Fruit fly (Drosophila melanogaster) whole organism, embryonic: Measurements from ENCODE around the gene CG5096.

Experiments
- BtbVII ChIP-seq: fragments of 200-800 bp; sonication (Bioruptor generic); optimal IDR thresholded peaks from 3 replicates; lab custom pipeline; 2017; ENCODE audit warnings: missing biosample characterization, mild to moderate bottlenecking, missing genetic modification characterization
- Bteb2 ChIP-seq: fragments of 200-800 bp; sonication (Bioruptor generic); optimal IDR thresholded peaks from 2 replicates; lab custom pipeline; 2016; ENCODE audit warnings: missing biosample characterization, missing genetic modification characterization
- CG10147 ChIP-seq: fragments of 200-800 bp; sonication (Bioruptor generic); optimal IDR thresholded peaks from 2 replicates; lab custom pipeline; 2019; ENCODE audit warnings: missing biosample characterization, mild to moderate bottlenecking, missing genetic modification characterization, moderate library complexity
- CG10979 ChIP-seq: fragments of 200-800 bp; sonication (Bioruptor generic); optimal IDR thresholded peaks from 2 replicates; lab custom pipeline; 2018; ENCODE audit warnings: missing biosample characterization, mild to moderate bottlenecking, missing genetic modification characterization, moderate library complexity
- CG1233 ChIP-seq: fragments of 200-800 bp; sonication (Bioruptor generic); optimal IDR thresholded peaks from 4 replicates; lab custom pipeline; 2018; ENCODE audit warnings: missing biosample characterization, mild to moderate bottlenecking, missing genetic modification characterization
- CG13287 ChIP-seq: fragments of 200-800 bp; sonication (Bioruptor generic); IDR thresholded peaks from 2 replicates; pipeline ENCODE4 v1.3.6; 2022; ENCODE audit warnings: missing biosample characterization, missing genetic modification characterization; ENCODE audit not compliant: partially characterized antibody
- CG14050 ChIP-seq: fragments of 200-800 bp; sonication (Bioruptor generic); IDR thresholded peaks from 3 replicates; pipeline ENCODE4 v1.3.6; 2022; ENCODE audit warnings: missing biosample characterization, missing genetic modification characterization
- CG14710 ChIP-seq: fragments of 200-800 bp; sonication (Bioruptor generic); optimal IDR thresholded peaks from 3 replicates; lab custom pipeline; 2019; ENCODE audit warnings: missing biosample characterization, mild to moderate bottlenecking, missing genetic modification characterization, moderate library complexity
- CG1529 ChIP-seq: fragments of 200-800 bp; sonication (Bioruptor generic); optimal IDR thresholded peaks from 3 replicates; lab custom pipeline; 2018; ENCODE audit warnings: missing biosample characterization, missing genetic modification characterization
- CG17328 ChIP-seq: fragments of 200-800 bp; sonication (Bioruptor generic); IDR thresholded peaks from 2 replicates; pipeline ENCODE4 v1.3.6; 2022; ENCODE audit warnings: missing biosample characterization, missing genetic modification characterization
- CG17829 ChIP-seq: fragments of 200-800 bp; optimal IDR thresholded peaks from 2 replicates; lab custom pipeline; 2019; ENCODE audit warnings: missing biosample characterization, mild to moderate bottlenecking, missing genetic modification characterization, moderate library complexity
- CG1792 ChIP-seq: fragments of 200-800 bp; sonication (Bioruptor generic); optimal IDR thresholded peaks from 2 replicates; lab custom pipeline; 2016; ENCODE audit warnings: missing biosample characterization, missing genetic modification characterization
- CG18262 ChIP-seq: fragments of 200-800 bp; optimal IDR thresholded peaks from 3 replicates; lab custom pipeline; 2019; ENCODE audit warnings: missing biosample characterization, mild to moderate bottlenecking, missing genetic modification characterization, moderate library complexity
- CG34422 ChIP-seq: fragments of 200-800 bp; sonication (Bioruptor generic); IDR thresholded peaks from 3 replicates; pipeline ENCODE4 v1.3.6; 2022; ENCODE audit warnings: missing biosample characterization, missing genetic modification characterization
- CG7357 ChIP-seq: fragments of 200-800 bp; sonication (Bioruptor generic); IDR thresholded peaks from 3 replicates; pipeline ENCODE4 v1.3.6; 2022; ENCODE audit warnings: missing biosample characterization, missing genetic modification characterization
- CG7372 ChIP-seq: fragments of 200-800 bp; sonication (Bioruptor generic); IDR thresholded peaks from 2 replicates; pipeline ENCODE4 v1.3.6; 2022; ENCODE audit warnings: missing biosample characterization, missing genetic modification characterization
- CG7745 ChIP-seq: fragments of 200-800 bp; sonication (Bioruptor generic); optimal IDR thresholded peaks from 2 replicates; lab custom pipeline; 2018; ENCODE audit warnings: missing biosample characterization, mild to moderate bottlenecking, missing genetic modification characterization, moderate library complexity
- CG7839 ChIP-seq: fragments of 200-800 bp; sonication (Bioruptor generic); optimal IDR thresholded peaks from 3 replicates; lab custom pipeline; 2018; ENCODE audit warnings: missing biosample characterization, mild to moderate bottlenecking, missing genetic modification characterization, moderate library complexity
- CG8290 ChIP-seq, 3 experiments: fragments of 200-800 bp; sonication (Bioruptor generic); optimal IDR thresholded peaks; 2 replicates each; lab custom pipeline; 2016 to 2019; ENCODE audit warnings: missing biosample characterization in 3 of 3, missing genetic modification characterization in 3 of 3, mild to moderate bottlenecking in 2 of 3, moderate library complexity in 1 of 3
- CG8478 ChIP-seq: fragments of >200 bp; optimal IDR thresholded peaks from 2 replicates; lab custom pipeline; 2018
- Ets65A ChIP-seq: fragments of 200-800 bp; sonication (Bioruptor generic); peaks from one replicate; lab custom pipeline; 2016; ENCODE audit warnings: missing biosample characterization, missing genetic modification characterization
- Ets97D ChIP-seq: fragments of 200-800 bp; sonication (Bioruptor generic); optimal IDR thresholded peaks from 3 replicates; lab custom pipeline; 2016; ENCODE audit warnings: missing biosample characterization, missing genetic modification characterization
- H2.0 ChIP-seq: fragments of 200-800 bp; sonication (Bioruptor generic); IDR thresholded peaks from 2 replicates; pipeline ENCODE4 v1.3.6; 2022; ENCODE audit warnings: missing biosample characterization, missing genetic modification characterization
- Hsf ChIP-seq: fragments of 200-800 bp; sonication (Bioruptor generic); optimal IDR thresholded peaks from 3 replicates; lab custom pipeline; 2016; ENCODE audit warnings: missing biosample characterization, missing genetic modification characterization
- Neu2 ChIP-seq: fragments of 200-800 bp; sonication (Bioruptor generic); optimal IDR thresholded peaks from 3 replicates; lab custom pipeline; 2016; ENCODE audit warnings: missing biosample characterization, missing genetic modification characterization, borderline replicate concordance
- Pdp1 ChIP-seq, 2 experiments: fragments of 200-800 bp; sonication (Bioruptor generic); optimal IDR thresholded peaks; 3 replicates each; lab custom pipeline; 2016; ENCODE audit warnings: missing biosample characterization in 2 of 2, missing genetic modification characterization in 2 of 2, mild to moderate bottlenecking in 1 of 2, moderate library complexity in 1 of 2
- Side ChIP-seq: fragments of 200-800 bp; sonication (Bioruptor generic); optimal IDR thresholded peaks from 2 replicates; lab custom pipeline; 2016; ENCODE audit warnings: missing biosample characterization, missing genetic modification characterization
- Sox100B ChIP-seq: fragments of 200-800 bp; sonication (Bioruptor generic); optimal IDR thresholded peaks from 3 replicates; lab custom pipeline; 2018; ENCODE audit warnings: missing biosample characterization, mild to moderate bottlenecking, missing genetic modification characterization
- Sry-β ChIP-seq: fragments of 200-800 bp; sonication (Bioruptor generic); optimal IDR thresholded peaks from 2 replicates; lab custom pipeline; 2018; ENCODE audit warnings: missing biosample characterization, mild to moderate bottlenecking, missing genetic modification characterization, moderate library complexity
- Sry-δ ChIP-seq: fragments of 200-800 bp; sonication (Bioruptor generic); optimal IDR thresholded peaks from 2 replicates; lab custom pipeline; 2016; ENCODE audit warnings: missing biosample characterization, missing genetic modification characterization
- Trl ChIP-seq, 3 experiments: fragments of >200 bp in 2 of 3; fragments of 200-800 bp in 1 of 3; sonication (Bioruptor generic) in 1 of 3; optimal IDR thresholded peaks; 2 replicates in 1 of 3; 3 replicates in 2 of 3; lab custom pipeline; 2016 to 2017; ENCODE audit warnings: missing biosample characterization in 1 of 3, missing genetic modification characterization in 1 of 3
- ab ChIP-seq: fragments of 200-800 bp; sonication (Bioruptor generic); optimal IDR thresholded peaks from 2 replicates; lab custom pipeline; 2016; ENCODE audit warnings: missing biosample characterization, missing genetic modification characterization
- chn ChIP-seq: fragments of 200-800 bp; sonication (Bioruptor generic); optimal IDR thresholded peaks from 2 replicates; lab custom pipeline; 2016; ENCODE audit warnings: missing biosample characterization, missing genetic modification characterization
- dmrt11E ChIP-seq: fragments of 200-800 bp; sonication (Bioruptor generic); optimal IDR thresholded peaks from 3 replicates; lab custom pipeline; 2018; ENCODE audit warnings: missing biosample characterization, mild to moderate bottlenecking, missing genetic modification characterization, moderate library complexity
- dysf ChIP-seq: fragments of 200-800 bp; sonication (Bioruptor generic); IDR thresholded peaks from 3 replicates; pipeline ENCODE4 v1.3.6; 2022; ENCODE audit warnings: missing biosample characterization, missing genetic modification characterization
- gem ChIP-seq: fragments of 200-800 bp; sonication (Bioruptor generic); optimal IDR thresholded peaks from 2 replicates; lab custom pipeline; 2019; ENCODE audit warnings: missing biosample characterization, mild to moderate bottlenecking, missing genetic modification characterization, moderate library complexity
- knrl ChIP-seq: fragments of 200-800 bp; sonication (Bioruptor generic); IDR thresholded peaks from 3 replicates; pipeline ENCODE4 v1.3.6; 2022; ENCODE audit warnings: missing biosample characterization, missing genetic modification characterization; ENCODE audit not compliant: partially characterized antibody
- luna ChIP-seq: fragments of 200-800 bp; sonication (Bioruptor generic); optimal IDR thresholded peaks from 2 replicates; lab custom pipeline; 2016; ENCODE audit warnings: missing biosample characterization, missing genetic modification characterization
- nau ChIP-seq: fragments of 200-800 bp; sonication (Bioruptor generic); optimal IDR thresholded peaks from 3 replicates; lab custom pipeline; 2017; ENCODE audit warnings: missing biosample characterization, mild to moderate bottlenecking, missing genetic modification characterization, missing genetic modification reagents
- p53 ChIP-seq: fragments of 200-800 bp; sonication (Bioruptor generic); optimal IDR thresholded peaks from 2 replicates; lab custom pipeline; 2016; ENCODE audit warnings: missing biosample characterization, missing genetic modification characterization
- sqz ChIP-seq: fragments of 200-800 bp; sonication (Bioruptor generic); optimal IDR thresholded peaks from 3 replicates; lab custom pipeline; 2018; ENCODE audit warnings: missing biosample characterization, mild to moderate bottlenecking, missing genetic modification characterization
- tup ChIP-seq: fragments of 200-800 bp; sonication (Bioruptor generic); optimal IDR thresholded peaks from 2 replicates; lab custom pipeline; 2016; ENCODE audit warnings: missing biosample characterization, mild to moderate bottlenecking, missing genetic modification characterization, moderate library complexity
- zfh1 ChIP-seq: fragments of 200-800 bp; sonication (Bioruptor generic); IDR thresholded peaks from 3 replicates; pipeline ENCODE4 v1.3.6; 2022; ENCODE audit warnings: missing biosample characterization, missing genetic modification characterization

The CG5096 gene

DNA sequence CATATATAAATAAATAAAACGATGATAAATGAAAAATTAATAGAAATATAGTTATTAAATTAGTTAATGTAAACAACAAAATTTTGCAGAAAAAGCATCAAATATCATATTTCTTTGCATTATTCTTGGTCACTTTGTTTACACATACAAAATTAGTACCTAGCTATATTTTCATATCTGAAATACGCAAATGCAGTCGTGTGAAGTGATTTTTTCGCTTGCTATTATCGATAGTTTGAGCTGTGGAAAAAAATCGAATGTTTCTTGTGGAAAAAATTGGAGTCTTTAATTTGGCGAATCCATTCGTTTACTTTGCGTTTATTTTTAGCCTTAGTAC, 14.4 kb downstream of the CG5096 start, which contains the start of gene Cnot4 (continued):
- peak; percentile 63 for TF ChIP-seq CG14710 (tag; lab: Kevin White, UChicago)
- no peak for TF ChIP-seq CG7357
- no peak for TF ChIP-seq BtbVII
- TF ChIP-seq Sry-δ: peak; percentile 61
- TF ChIP-seq Trl (optimal IDR thresholded peaks at IDR 0.05; lab: Kevin White, UChicago): no peak
- TF ChIP-seq Trl (GFP tag; optimal IDR thresholded peaks at IDR 0.05; lab: Kevin White, UChicago): no peak
- TF ChIP-seq CG10979 (tag; lab: Kevin White, UChicago): no peak
- TF ChIP-seq CG1233 (GFP tag; lab: Kevin White, UChicago): no peak
- TF ChIP-seq Hsf (GFP tag; lab: Kevin White, UChicago): no peak
- TF ChIP-seq Side (GFP tag; lab: Kevin White, UChicago): no peak
- no peak for TF ChIP-seq dysf
- no peak for TF ChIP-seq Sox100B (GFP tag; lab: Kevin White, UChicago)
- no peak for TF ChIP-seq Ets97D (GFP tag; lab: Kevin White, UChicago)
- no peak for TF ChIP-seq CG17328 (GFP tag; lab: Robert Waterston, UW)
- TF ChIP-seq CG1529 (GFP tag; lab: Kevin White, UChicago): no peak
- TF ChIP-seq Bteb2 (GFP tag; lab: Kevin White, UChicago): no peak
- TF ChIP-seq H2.0 (GFP tag; lab: Robert Waterston, UW): no peak
- peak; percentile 36 for TF ChIP-seq dmrt11E (tag; lab: Kevin White, UChicago)
- TF ChIP-seq sqz (GFP tag; lab: Kevin White, UChicago): no peak
- peak; percentile 30 for TF ChIP-seq CG18262
- no peak for TF ChIP-seq Pdp1 (GFP tag; optimal IDR thresholded peaks at IDR 0.05; lab: Kevin White, UChicago)
- no peak for TF ChIP-seq CG8478 (lab: Kevin White, UChicago)
- no peak for TF ChIP-seq chn (GFP tag; lab: Kevin White, UChicago)
- peak; percentile 29 for TF ChIP-seq CG17829
- peak; percentile 10 for TF ChIP-seq CG8290 (GFP tag; optimal IDR thresholded peaks at IDR 0.05; lab: Kevin White, UChicago)
- TF ChIP-seq CG8290 (tag; optimal IDR thresholded peaks at IDR 0.05; lab: Kevin White, UChicago): no peak
- no peak for TF ChIP-seq CG14050 (GFP tag; lab: Robert Waterston, UW)
- no peak for TF ChIP-seq CG10147
- TF ChIP-seq p53 (GFP tag; lab: Kevin White, UChicago): no peak
- TF ChIP-seq CG7372 (GFP tag; lab: Robert Waterston, UW): no peak
- no peak for TF ChIP-seq nau (GFP tag; lab: Kevin White, UChicago)
- no peak for TF ChIP-seq zfh1
- no peak for TF ChIP-seq Neu2 (GFP tag; lab: Kevin White, UChicago)
- TF ChIP-seq gem (tag; lab: Kevin White, UChicago): peak; percentile 24
- TF ChIP-seq knrl: peak; percentile 48; the same call in 2 of the 3 replicates
- no peak for TF ChIP-seq Ets65A
- TF ChIP-seq CG13287 (GFP tag; lab: Robert Waterston, UW): peak; percentile 44; the same call in 1 of the 2 replicates
- no peak for TF ChIP-seq CG7745 (tag; lab: Kevin White, UChicago)
- peak; percentile 78 for TF ChIP-seq Sry-β (GFP tag; lab: Kevin White, UChicago)
- TF ChIP-seq CG7839: no peak
- TF ChIP-seq ab: no peak
- no peak for TF ChIP-seq tup
- no peak for TF ChIP-seq luna
- TF ChIP-seq CG1792 (GFP tag; lab: Kevin White, UChicago): no peak
- 0 out of 3 replicates have a peak, but pooled peaks have one; percentile 11 for TF ChIP-seq CG34422 (GFP tag; lab: Robert Waterston, UW)
